Fruit fly (Drosophila melanogaster) whole organism: ENCODE data around the gene dpr20.

Source experiments
- CG8478 ChIP-seq: fragments of >200 bp; optimal IDR thresholded peaks from 2 replicates; lab custom pipeline; 2018; ENCODE audit warnings: inconsistent platforms
- Dll ChIP-seq: fragments of >200 bp; optimal IDR thresholded peaks from 2 replicates; lab custom pipeline; 2017
- EcR ChIP-seq, 2 experiments: fragments of >200 bp; optimal IDR thresholded peaks; 2 replicates each; lab custom pipeline; 2017; ENCODE audit warnings: missing biosample characterization in 2 of 2, missing genetic modification characterization in 2 of 2, missing genetic modification reagents in 2 of 2
- pan ChIP-seq: fragments of >200 bp; optimal IDR thresholded peaks from 2 replicates; lab custom pipeline; 2017
- psq ChIP-seq: fragments of >200 bp; optimal IDR thresholded peaks from 2 replicates; lab custom pipeline; 2017
- usp ChIP-seq: fragments of >200 bp; optimal IDR thresholded peaks from 2 replicates; lab custom pipeline; 2017; ENCODE audit warnings: missing biosample characterization, missing genetic modification characterization, mixed read lengths

dpr20 gene

DNA sequence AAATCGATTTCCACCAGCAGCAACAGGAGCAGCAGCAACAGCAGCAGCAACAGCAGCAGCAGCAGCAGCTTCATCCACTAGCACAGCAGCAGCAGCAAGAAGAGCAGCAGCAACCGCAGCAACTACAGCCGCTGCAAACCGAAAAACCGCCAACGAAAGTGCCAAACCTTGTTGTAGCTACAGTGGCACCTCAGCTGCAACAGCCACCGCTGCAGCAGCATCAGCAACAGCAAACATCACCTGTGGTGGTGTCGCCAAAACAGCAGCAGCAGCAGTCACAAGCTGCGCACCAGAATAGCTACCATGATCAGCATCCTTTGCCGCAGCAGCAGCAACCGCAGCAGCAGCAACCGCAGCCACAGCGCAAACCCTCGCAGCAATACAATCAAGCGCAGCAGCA is 31.3 kb upstream of the dpr20 start:
- TF ChIP-seq EcR (GFP tag; optimal IDR thresholded peaks at IDR 0.05; lab: Kevin White, UChicago): no peak
- no peak for TF ChIP-seq usp (GFP tag; lab: Kevin White, UChicago)
- TF ChIP-seq Dll (lab: Kevin White, UChicago): no peak
- no peak for TF ChIP-seq pan (lab: Kevin White, UChicago)
- TF ChIP-seq psq (lab: Kevin White, UChicago): no peak
- no peak for TF ChIP-seq CG8478

DNA sequence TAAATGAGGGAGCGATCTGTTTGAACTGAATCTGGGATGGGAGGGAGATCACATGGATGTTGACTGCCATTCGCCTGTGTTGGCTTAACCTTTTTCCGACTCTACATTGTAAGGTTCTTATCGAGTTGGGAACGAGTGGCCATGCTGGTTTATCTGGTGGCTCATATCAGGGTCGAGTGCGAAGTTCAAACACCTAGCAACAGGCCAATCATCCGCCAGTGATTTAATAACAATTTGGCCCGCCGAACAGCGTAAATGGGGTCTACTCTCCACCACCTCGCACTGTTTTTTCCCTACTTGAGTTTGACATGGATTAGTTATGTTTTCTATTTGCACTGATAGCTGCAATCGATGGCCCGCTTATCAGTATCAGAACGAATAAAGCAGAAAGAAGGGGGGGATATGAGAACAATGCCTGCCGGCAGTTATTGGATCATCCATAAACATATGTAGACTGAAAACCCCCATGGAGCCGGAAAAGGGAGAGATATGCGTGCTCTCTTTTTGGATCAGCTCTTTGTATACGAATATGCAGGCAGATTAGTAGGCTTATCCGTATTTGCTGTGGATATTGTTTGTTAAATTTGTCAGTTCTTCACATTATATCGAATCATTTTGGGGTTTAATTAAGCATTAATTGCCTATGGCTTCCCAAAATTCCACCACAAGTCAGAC is 30.5 kb upstream of the dpr20 start:
- TF ChIP-seq Dll (lab: Kevin White, UChicago): no peak
- TF ChIP-seq pan (lab: Kevin White, UChicago): no peak
- TF ChIP-seq usp (GFP tag; lab: Kevin White, UChicago): no peak
- TF ChIP-seq CG8478: no peak
- no peak for TF ChIP-seq psq (lab: Kevin White, UChicago)
- no peak for TF ChIP-seq EcR (GFP tag; optimal IDR thresholded peaks at IDR 0.05; lab: Kevin White, UChicago)

DNA sequence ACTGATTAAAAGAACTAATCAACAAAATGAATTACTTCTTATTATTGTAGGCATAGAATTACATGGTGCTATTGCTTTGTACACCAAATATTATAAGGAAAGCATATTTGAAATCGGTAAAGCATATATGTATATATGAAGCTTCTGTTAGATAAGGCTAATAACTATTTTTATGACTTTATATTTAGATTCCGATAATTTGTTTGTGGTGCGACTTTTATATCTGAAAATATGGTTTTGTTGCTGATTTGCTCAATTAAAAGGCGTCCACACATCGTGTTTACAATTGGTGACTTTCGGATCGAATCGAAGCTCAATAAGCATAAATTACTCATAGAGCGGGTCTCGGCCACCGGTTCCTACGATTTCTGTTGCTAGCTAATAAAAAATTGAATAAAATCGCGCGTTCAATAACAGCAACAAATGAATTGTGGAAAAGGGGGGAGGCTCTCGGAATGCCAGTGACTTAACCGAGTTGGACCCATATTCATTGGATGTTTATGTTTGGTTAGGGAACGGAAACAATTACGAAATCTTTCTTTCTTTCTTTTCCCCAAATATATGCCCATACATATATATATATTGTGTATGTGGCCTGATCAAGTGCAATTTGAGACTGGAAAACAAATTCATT is 28.7 kb upstream of the dpr20 start:
- TF ChIP-seq EcR (GFP tag; optimal IDR thresholded peaks at IDR 0.05; lab: Kevin White, UChicago) (no peak), CG8478 (no peak), Dll (lab: Kevin White, UChicago) (no peak), pan (lab: Kevin White, UChicago) (no peak), usp (GFP tag; lab: Kevin White, UChicago) (no peak), psq (lab: Kevin White, UChicago) (no peak)

DNA sequence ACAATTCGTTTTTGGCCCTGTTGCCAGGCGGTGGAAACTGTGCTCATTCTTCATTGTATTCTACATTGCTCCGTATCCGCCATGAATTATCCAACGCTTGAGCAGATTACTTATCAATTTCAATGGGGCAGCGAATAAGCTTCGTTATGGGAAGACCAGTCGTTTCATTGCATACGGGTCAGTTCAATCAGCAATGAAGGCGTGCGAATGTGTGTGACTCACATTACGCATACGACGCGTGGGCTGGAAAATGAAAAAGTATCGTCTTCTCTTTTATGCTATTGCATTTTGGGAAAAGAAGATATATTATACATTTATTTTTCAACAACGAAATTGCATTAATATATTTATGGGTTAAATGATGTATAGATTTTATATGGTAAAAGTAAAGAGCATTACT is 28.0 kb upstream of the dpr20 start:
- no peak for TF ChIP-seq CG8478

DNA sequence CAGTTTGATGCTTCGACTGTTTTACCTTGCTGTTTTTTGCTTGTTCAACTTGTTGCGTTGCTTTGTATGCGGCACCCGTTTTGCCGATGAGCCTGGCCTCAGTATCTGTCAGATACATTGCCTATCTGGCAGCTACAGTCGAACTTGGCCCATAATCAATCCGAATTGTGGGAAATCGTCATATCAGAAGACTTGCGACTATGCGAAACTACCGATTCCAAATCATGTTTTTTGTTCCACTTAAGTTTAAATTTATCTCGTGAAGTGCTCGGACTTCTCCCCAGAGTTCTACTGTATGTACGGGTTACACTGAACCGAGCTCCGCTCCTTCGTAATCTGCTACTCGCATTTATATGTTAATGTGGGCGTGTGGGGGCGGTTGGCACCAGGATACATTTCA is 27.2 kb upstream of the dpr20 start:
- TF ChIP-seq psq (lab: Kevin White, UChicago) (no peak), Dll (lab: Kevin White, UChicago) (no peak), pan (lab: Kevin White, UChicago) (no peak), EcR (GFP tag; optimal IDR thresholded peaks at IDR 0.05; lab: Kevin White, UChicago) (no peak), CG8478 (no peak), usp (GFP tag; lab: Kevin White, UChicago) (no peak)

- TF ChIP-seq Dll (lab: Kevin White, UChicago) (no peak), pan (lab: Kevin White, UChicago) (no peak), EcR (GFP tag; optimal IDR thresholded peaks at IDR 0.05; lab: Kevin White, UChicago) (no peak), usp (GFP tag; lab: Kevin White, UChicago) (no peak), psq (lab: Kevin White, UChicago) (no peak), CG8478 (no peak)
These were observed 26.7 kb upstream of the dpr20 start for dm6 chr3L:883786-884185.

DNA sequence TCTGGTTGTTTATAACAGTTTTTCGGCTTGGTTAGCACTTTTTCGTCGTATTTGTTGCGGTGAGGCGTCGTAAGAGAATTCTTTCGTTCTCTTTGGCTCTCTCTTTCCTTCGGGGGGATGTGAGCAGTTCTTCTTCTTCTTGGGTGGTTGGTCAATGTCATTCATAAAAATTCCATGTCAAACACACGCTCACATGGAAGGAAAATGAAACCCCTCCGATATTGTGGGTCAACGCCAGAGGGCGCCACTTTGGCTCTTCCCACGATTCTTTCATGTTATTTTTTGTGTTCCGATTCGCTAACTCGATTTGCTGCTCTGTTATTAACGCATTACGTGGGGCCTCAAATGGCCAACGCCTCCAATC is 25.8 kb upstream of the dpr20 start:
- TF ChIP-seq EcR (GFP tag; optimal IDR thresholded peaks at IDR 0.05; lab: Kevin White, UChicago) (no peak), usp (GFP tag; lab: Kevin White, UChicago) (no peak), Dll (lab: Kevin White, UChicago) (no peak), pan (lab: Kevin White, UChicago) (no peak), psq (lab: Kevin White, UChicago) (no peak), CG8478 (no peak)

- TF ChIP-seq EcR (GFP tag; optimal IDR thresholded peaks at IDR 0.05; lab: Kevin White, UChicago) (no peak), pan (lab: Kevin White, UChicago) (no peak), psq (lab: Kevin White, UChicago) (no peak)
These were observed 25.3 kb upstream of the dpr20 start for dm6 chr3L:882236-882891.

dm6 chr3L:881496-882235 is 24.6 kb upstream of the dpr20 start, which contains the start of gene CG13907:
CG13907 (minus strand) TSS chr3L:882013.
- TF ChIP-seq psq (lab: Kevin White, UChicago) (no peak), pan (lab: Kevin White, UChicago) (no peak), CG8478 (no peak), EcR (GFP tag; optimal IDR thresholded peaks at IDR 0.05; lab: Kevin White, UChicago) (no peak), Dll (lab: Kevin White, UChicago) (peak; percentile 78)

DNA sequence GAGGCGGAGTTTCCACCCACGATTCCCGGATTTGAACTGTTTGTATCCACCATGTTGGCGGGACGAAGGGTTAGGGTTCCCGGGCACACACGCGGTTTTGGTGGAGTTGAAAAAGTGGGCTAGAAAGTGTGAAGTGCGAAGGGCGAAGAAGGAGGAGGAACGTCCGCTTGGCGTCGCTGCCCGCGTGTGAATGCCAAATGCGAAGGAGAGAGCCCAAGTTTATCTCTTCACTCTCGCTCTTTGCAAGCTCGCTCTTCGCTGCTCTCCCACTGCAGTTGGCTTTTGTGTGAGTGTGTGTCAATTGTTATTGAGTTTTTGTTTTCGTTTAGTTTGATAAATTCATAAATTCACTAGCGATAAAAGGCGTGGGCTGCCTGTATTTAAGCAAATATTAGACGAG is 23.8 kb upstream of the dpr20 start:
- TF ChIP-seq EcR (GFP tag; optimal IDR thresholded peaks at IDR 0.05; lab: Kevin White, UChicago) (no peak), Dll (lab: Kevin White, UChicago) (peak; percentile 51)

DNA sequence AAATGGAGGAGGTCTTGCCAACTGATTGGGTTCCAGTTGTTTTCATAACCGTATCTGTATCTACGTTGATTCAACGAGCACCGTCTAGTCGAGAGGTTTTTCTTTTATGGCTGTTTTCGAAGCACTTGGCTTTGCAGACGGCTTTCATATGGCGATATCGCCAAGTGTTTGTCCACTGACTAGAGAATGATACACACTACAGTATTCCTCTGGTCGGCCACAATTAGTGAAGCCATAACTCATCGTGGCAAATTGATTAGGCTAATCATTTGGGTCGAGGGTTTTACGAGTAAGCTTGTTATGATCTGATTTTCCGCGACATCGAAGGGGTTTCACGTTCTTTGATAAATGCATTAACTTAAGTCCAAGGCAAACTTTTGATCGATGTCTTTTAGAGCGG is 19.6 kb upstream of the dpr20 start:
- TF ChIP-seq psq (lab: Kevin White, UChicago): no peak
- TF ChIP-seq EcR (GFP tag; optimal IDR thresholded peaks at IDR 0.05; lab: Kevin White, UChicago): no peak
- no peak for TF ChIP-seq Dll (lab: Kevin White, UChicago)
- TF ChIP-seq pan (lab: Kevin White, UChicago): no peak
- TF ChIP-seq CG8478: no peak

DNA sequence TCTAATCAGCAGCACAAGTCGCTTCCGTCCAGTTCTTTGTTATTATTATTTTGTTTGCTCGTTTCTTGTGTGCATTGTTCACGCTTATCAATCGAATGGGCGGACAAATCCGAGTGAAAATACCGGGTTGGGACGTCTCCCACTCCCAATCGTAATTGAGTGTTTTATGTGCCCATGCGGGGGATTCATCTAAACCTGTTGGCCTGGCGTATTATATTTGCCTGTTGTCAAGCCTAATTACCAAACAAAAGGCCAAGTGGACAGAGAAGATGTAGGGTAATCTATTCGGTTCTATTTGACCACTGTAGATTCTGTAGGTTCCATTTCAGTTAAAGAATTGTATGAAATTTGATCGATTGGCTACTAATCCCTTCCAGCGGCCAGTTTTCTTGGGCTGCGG is 19.0 kb upstream of the dpr20 start:
- TF ChIP-seq pan (lab: Kevin White, UChicago) (no peak), usp (GFP tag; lab: Kevin White, UChicago) (no peak), psq (lab: Kevin White, UChicago) (no peak), EcR (GFP tag; optimal IDR thresholded peaks at IDR 0.05; lab: Kevin White, UChicago) (no peak), CG8478 (no peak), Dll (lab: Kevin White, UChicago) (no peak)
